Fruit fly (Drosophila melanogaster): ENCODE measurements around the gene ATPsynbetaL.
A peak's percentile ranks its signal among the peaks of the same experiment; 100 is the strongest.

ATPsynbetaL gene

dm6 chr3L:16082251-16082650 lies 15.4 kb upstream of the ATPsynbetaL start, which contains the start of gene CG33258:
Gene CG33258, plus strand, starts transcription at chr3L:16082551.
- TF ChIP-seq Clk (GFP tag; optimal IDR thresholded peaks at IDR 0.05) (no peak), Crg-1 (GFP tag; optimal IDR thresholded peaks at IDR 0.05) (no peak), pad (GFP tag; optimal IDR thresholded peaks at IDR 0.05) (no peak), Mnt (GFP tag; optimal IDR thresholded peaks at IDR 0.05) (no peak), kay (GFP tag; ENCODE audit: borderline replicate concordance) (no peak), CG1620 (GFP tag; optimal IDR thresholded peaks at IDR 0.05) (no peak), CG12768 (GFP tag; optimal IDR thresholded peaks at IDR 0.05) (no peak), CG5204 (GFP tag; optimal IDR thresholded peaks at IDR 0.05) (no peak), CG7045 (GFP tag; optimal IDR thresholded peaks at IDR 0.05) (no peak), toe (GFP tag; optimal IDR thresholded peaks at IDR 0.05) (no peak), cic (GFP tag; optimal IDR thresholded peaks at IDR 0.05) (no peak), Hr96 (GFP tag; optimal IDR thresholded peaks at IDR 0.05) (no peak), tj (GFP tag; optimal IDR thresholded peaks at IDR 0.05) (no peak), ovo (GFP tag; optimal IDR thresholded peaks at IDR 0.05) (no peak), CG7101 (tag; optimal IDR thresholded peaks at IDR 0.05) (no peak), cnc (optimal IDR thresholded peaks at IDR 0.05) (no peak), bab1 (GFP tag; optimal IDR thresholded peaks at IDR 0.05) (no peak), CG33017 (tag; optimal IDR thresholded peaks at IDR 0.05) (no peak), CG11617 (GFP tag; optimal IDR thresholded peaks at IDR 0.05) (no peak), CG14711 (tag; optimal IDR thresholded peaks at IDR 0.05) (no peak)

- TF ChIP-seq CG11617 (GFP tag; optimal IDR thresholded peaks at IDR 0.05) (no peak), CG12768 (GFP tag; optimal IDR thresholded peaks at IDR 0.05) (no peak), CG5204 (GFP tag; optimal IDR thresholded peaks at IDR 0.05) (no peak), CG14711 (tag; optimal IDR thresholded peaks at IDR 0.05) (no peak), CG1620 (GFP tag; optimal IDR thresholded peaks at IDR 0.05) (no peak), CG7045 (GFP tag; optimal IDR thresholded peaks at IDR 0.05) (no peak), Crg-1 (GFP tag; optimal IDR thresholded peaks at IDR 0.05) (no peak), ovo (GFP tag; optimal IDR thresholded peaks at IDR 0.05) (no peak), tj (GFP tag; optimal IDR thresholded peaks at IDR 0.05) (no peak), Hr96 (GFP tag; optimal IDR thresholded peaks at IDR 0.05) (no peak), Clk (GFP tag; optimal IDR thresholded peaks at IDR 0.05) (no peak), cic (GFP tag; optimal IDR thresholded peaks at IDR 0.05) (no peak), bab1 (GFP tag; optimal IDR thresholded peaks at IDR 0.05) (no peak)
These were observed 13.9 kb upstream of the ATPsynbetaL start, which contains the start of gene CG13075 for dm6 chr3L:16083693-16084092. Gene CG13075, plus strand, starts transcription at chr3L:16083993.

dm6 chr3L:16087323-16087816 lies 10.3 kb upstream of the ATPsynbetaL start, which contains the start of gene Tasp1:
Gene Tasp1, minus strand, starts transcription at chr3L:16087525.
- TF ChIP-seq ovo (GFP tag; optimal IDR thresholded peaks at IDR 0.05), result no peak
- no peak for TF ChIP-seq pad (GFP tag; optimal IDR thresholded peaks at IDR 0.05)
- TF ChIP-seq kay (GFP tag; ENCODE audit: borderline replicate concordance), result no peak
- no peak for TF ChIP-seq Hr96 (GFP tag; optimal IDR thresholded peaks at IDR 0.05)
- no peak for TF ChIP-seq cic (GFP tag; optimal IDR thresholded peaks at IDR 0.05)
- TF ChIP-seq Clk (GFP tag; optimal IDR thresholded peaks at IDR 0.05), result no peak
- peak; percentile 37 for TF ChIP-seq Mnt (GFP tag; optimal IDR thresholded peaks at IDR 0.05)
- TF ChIP-seq tj (GFP tag; optimal IDR thresholded peaks at IDR 0.05), result peak; percentile 13
- TF ChIP-seq CG7045 (GFP tag; optimal IDR thresholded peaks at IDR 0.05), result no peak
- TF ChIP-seq bab1 (GFP tag; optimal IDR thresholded peaks at IDR 0.05), result peak; percentile 72
- TF ChIP-seq CG33017 (tag; optimal IDR thresholded peaks at IDR 0.05), result peak; percentile 31
- TF ChIP-seq CG14711 (tag; optimal IDR thresholded peaks at IDR 0.05), result peak; percentile 44
- no peak for TF ChIP-seq cnc (optimal IDR thresholded peaks at IDR 0.05)
- peak; percentile 22 for TF ChIP-seq CG11617 (GFP tag; optimal IDR thresholded peaks at IDR 0.05)
- TF ChIP-seq CG1620 (GFP tag; optimal IDR thresholded peaks at IDR 0.05), result no peak
- no peak for TF ChIP-seq CG5204 (GFP tag; optimal IDR thresholded peaks at IDR 0.05)
- no peak for TF ChIP-seq toe (GFP tag; optimal IDR thresholded peaks at IDR 0.05)
- TF ChIP-seq CG7101 (tag; optimal IDR thresholded peaks at IDR 0.05), result peak; percentile 59
- no peak for TF ChIP-seq CG12768 (GFP tag; optimal IDR thresholded peaks at IDR 0.05)

dm6 chr3L:16090330-16090803 lies 7.3 kb upstream of the ATPsynbetaL start, which contains the start of the genes CG5235 and ClC-c:
Gene CG5235, minus strand, starts transcription at chr3L:16090392.
Gene ClC-c, plus strand, starts transcription at chr3L:16090454.
- TF ChIP-seq cnc (optimal IDR thresholded peaks at IDR 0.05), result no peak
- no peak for TF ChIP-seq CG11617 (GFP tag; optimal IDR thresholded peaks at IDR 0.05)
- TF ChIP-seq CG7101 (tag; optimal IDR thresholded peaks at IDR 0.05), result peak; percentile 43
- peak; percentile 32 for TF ChIP-seq cic (GFP tag; optimal IDR thresholded peaks at IDR 0.05)
- TF ChIP-seq tj (GFP tag; optimal IDR thresholded peaks at IDR 0.05), result peak; percentile 71
- peak; percentile 51 for TF ChIP-seq bab1 (GFP tag; optimal IDR thresholded peaks at IDR 0.05)
- TF ChIP-seq CG14711 (tag; optimal IDR thresholded peaks at IDR 0.05), result peak; percentile 31
- TF ChIP-seq Clk (GFP tag; optimal IDR thresholded peaks at IDR 0.05), result no peak
- no peak for TF ChIP-seq kay (GFP tag; ENCODE audit: borderline replicate concordance)
- peak; percentile 38 for TF ChIP-seq Mnt (GFP tag; optimal IDR thresholded peaks at IDR 0.05)

dm6 chr3L:16100059-16100458 lies 2.4 kb downstream of the ATPsynbetaL start, which contains the start of gene IleRS-m:
Gene IleRS-m, plus strand, starts transcription at chr3L:16100280.
- no peak for TF ChIP-seq toe (GFP tag; optimal IDR thresholded peaks at IDR 0.05)
- TF ChIP-seq kay (GFP tag; ENCODE audit: borderline replicate concordance), result no peak
- TF ChIP-seq ovo (GFP tag; optimal IDR thresholded peaks at IDR 0.05), result no peak
- no peak for TF ChIP-seq cnc (optimal IDR thresholded peaks at IDR 0.05)
- TF ChIP-seq cic (GFP tag; optimal IDR thresholded peaks at IDR 0.05), result no peak

dm6 chr3L:16105528-16105927 lies 7.9 kb downstream of the ATPsynbetaL start, which contains the start of the genes IntS9 and CG43295:
Gene IntS9, minus strand, starts transcription at chr3L:16105627.
Gene CG43295, plus strand, starts transcription at chr3L:16105852.
- TF ChIP-seq Clk (GFP tag; optimal IDR thresholded peaks at IDR 0.05), result peak; percentile 47
- TF ChIP-seq CG33017 (tag; optimal IDR thresholded peaks at IDR 0.05), result peak; percentile 76
- peak; percentile 81 for TF ChIP-seq Mnt (GFP tag; optimal IDR thresholded peaks at IDR 0.05)
- TF ChIP-seq cnc (optimal IDR thresholded peaks at IDR 0.05), result no peak
- TF ChIP-seq Hr96 (GFP tag; optimal IDR thresholded peaks at IDR 0.05), result peak; percentile 86
- peak; percentile 64 for TF ChIP-seq Crg-1 (GFP tag; optimal IDR thresholded peaks at IDR 0.05)
- peak; percentile 78 for TF ChIP-seq CG14711 (tag; optimal IDR thresholded peaks at IDR 0.05)
- TF ChIP-seq pad (GFP tag; optimal IDR thresholded peaks at IDR 0.05), result peak; percentile 52
- TF ChIP-seq CG7101 (tag; optimal IDR thresholded peaks at IDR 0.05), result peak; percentile 80
- TF ChIP-seq cic (GFP tag; optimal IDR thresholded peaks at IDR 0.05), result peak; percentile 7
- TF ChIP-seq CG1620 (GFP tag; optimal IDR thresholded peaks at IDR 0.05), result peak; percentile 83
- peak; percentile 45 for TF ChIP-seq CG7045 (GFP tag; optimal IDR thresholded peaks at IDR 0.05)
- peak; percentile 78 for TF ChIP-seq bab1 (GFP tag; optimal IDR thresholded peaks at IDR 0.05)
- peak; percentile 83 for TF ChIP-seq CG5204 (GFP tag; optimal IDR thresholded peaks at IDR 0.05)
- peak; percentile 48 for TF ChIP-seq tj (GFP tag; optimal IDR thresholded peaks at IDR 0.05)
- TF ChIP-seq ovo (GFP tag; optimal IDR thresholded peaks at IDR 0.05), result peak; percentile 71
- peak; percentile 85 for TF ChIP-seq toe (GFP tag; optimal IDR thresholded peaks at IDR 0.05)
- TF ChIP-seq kay (GFP tag; ENCODE audit: borderline replicate concordance), result no peak
- TF ChIP-seq CG12768 (GFP tag; optimal IDR thresholded peaks at IDR 0.05), result peak; percentile 77
- TF ChIP-seq CG11617 (GFP tag; optimal IDR thresholded peaks at IDR 0.05), result peak; percentile 78

Data from whole organism, adult.